Fruit fly (Drosophila melanogaster) whole organism, wandering third instar larva: ENCODE data around the gene beat-IIIc.

ENCODE experiments used
- CG32264 ChIP-seq: fragments of 200-800 bp; sonication (Bioruptor generic); optimal IDR thresholded peaks from 2 replicates; lab custom pipeline; 2016; ENCODE audit warnings: missing biosample characterization, missing genetic modification characterization
- CG9705 ChIP-seq: fragments of 200-800 bp; sonication (Bioruptor generic); optimal IDR thresholded peaks from 2 replicates; lab custom pipeline; 2018; ENCODE audit warnings: missing biosample characterization, mild to moderate bottlenecking, missing genetic modification characterization
- Dfd ChIP-seq: fragments of >200 bp; optimal IDR thresholded peaks from 2 replicates; lab custom pipeline; 2017; ENCODE audit warnings: missing biosample characterization, missing genetic modification characterization
- GATAd ChIP-seq: sonication (Bioruptor generic); optimal IDR thresholded peaks from 2 replicates; lab custom pipeline; 2016; ENCODE audit warnings: missing biosample characterization, missing genetic modification characterization
- HLH106 ChIP-seq: fragments of 200-800 bp; optimal IDR thresholded peaks from 3 replicates; lab custom pipeline; 2019; ENCODE audit warnings: missing biosample characterization, mild to moderate bottlenecking, missing genetic modification characterization, moderate library complexity
- Hnf4 ChIP-seq: fragments of 200-800 bp; sonication (Bioruptor generic); optimal IDR thresholded peaks from 2 replicates; lab custom pipeline; 2016; ENCODE audit warnings: missing biosample characterization, mild to moderate bottlenecking, missing genetic modification characterization
- Hr83 ChIP-seq: fragments of 200-300 bp; sonication (Bioruptor generic); optimal IDR thresholded peaks from 2 replicates; lab custom pipeline; 2016; ENCODE audit warnings: missing biosample characterization, mild to moderate bottlenecking, missing genetic modification characterization, moderate library complexity; ENCODE audit not compliant: poor library complexity, severe bottlenecking
- Jra ChIP-seq: sonication (Bioruptor generic); optimal IDR thresholded peaks from 2 replicates; lab custom pipeline; 2016; ENCODE audit warnings: missing biosample characterization, missing genetic modification characterization
- Mio ChIP-seq: sonication (Bioruptor generic); optimal IDR thresholded peaks from 2 replicates; lab custom pipeline; 2016; ENCODE audit warnings: missing biosample characterization, missing genetic modification characterization
- N ChIP-seq: fragments of >200 bp; optimal IDR thresholded peaks from 2 replicates; lab custom pipeline; 2018; ENCODE audit warnings: missing biosample characterization, missing external identifiers, missing genetic modification characterization
- Rel ChIP-seq, 2 experiments: fragments of 200-800 bp; sonication (Bioruptor generic) in 1 of 2; optimal IDR thresholded peaks; 2 replicates in 1 of 2; 3 replicates in 1 of 2; lab custom pipeline; 2016 to 2019; ENCODE audit warnings: mild to moderate bottlenecking in 2 of 2, missing biosample characterization in 2 of 2, missing genetic modification characterization in 2 of 2, moderate library complexity in 1 of 2
- Sp1 ChIP-seq: fragments of 200-800 bp; sonication (Bioruptor generic); optimal IDR thresholded peaks from 3 replicates; lab custom pipeline; 2019; ENCODE audit warnings: missing biosample characterization, mild to moderate bottlenecking, missing genetic modification characterization, moderate library complexity
- Vsx2 ChIP-seq: fragments of 200-300, 225-300 bp; sonication (Bioruptor generic); optimal IDR thresholded peaks from 2 replicates; lab custom pipeline; 2018; ENCODE audit warnings: missing biosample characterization, missing genetic modification characterization; ENCODE audit not compliant: partially characterized antibody
- br ChIP-seq: fragments of 200-800 bp; sonication (Bioruptor generic); optimal IDR thresholded peaks from 2 replicates; lab custom pipeline; 2016; ENCODE audit warnings: missing biosample characterization, missing genetic modification characterization
- dl ChIP-seq, 2 experiments: fragments of 175-275, 200-275 bp in 1 of 2; fragments of 200-275 bp in 1 of 2; sonication (Bioruptor generic); optimal IDR thresholded peaks; lab custom pipeline; 2018; ENCODE audit warnings: mild to moderate bottlenecking in 2 of 2, missing biosample characterization in 2 of 2, missing genetic modification characterization in 2 of 2, moderate library complexity in 2 of 2; ENCODE audit not compliant: partially characterized antibody in 2 of 2, insufficient read depth in 1 of 2
- dsf ChIP-seq: sonication (Bioruptor generic); optimal IDR thresholded peaks from 2 replicates; lab custom pipeline; 2016; ENCODE audit warnings: missing biosample characterization, missing genetic modification characterization, borderline replicate concordance
- ey ChIP-seq: fragments of 200-800 bp; sonication (Bioruptor generic); optimal IDR thresholded peaks from 2 replicates; lab custom pipeline; 2016; ENCODE audit warnings: missing biosample characterization, missing genetic modification characterization
- foxo ChIP-seq, 2 experiments: fragments of 200-800 bp; sonication (Bioruptor generic); optimal IDR thresholded peaks; 2 replicates in 1 of 2; 3 replicates in 1 of 2; lab custom pipeline; 2016 to 2017; ENCODE audit warnings: missing biosample characterization in 2 of 2, missing genetic modification characterization in 2 of 2
- fru ChIP-seq: fragments of 200-800 bp; sonication (Bioruptor generic); optimal IDR thresholded peaks from 3 replicates; lab custom pipeline; 2016; ENCODE audit warnings: missing biosample characterization, mild to moderate bottlenecking, missing genetic modification characterization
- jim ChIP-seq: fragments of 175-275, 200-325 bp; sonication (Bioruptor generic); optimal IDR thresholded peaks from 2 replicates; lab custom pipeline; 2016; ENCODE audit warnings: missing biosample characterization, mild to moderate bottlenecking, missing genetic modification characterization
- lola ChIP-seq: fragments of >200 bp; optimal IDR thresholded peaks from 2 replicates; lab custom pipeline; 2017; ENCODE audit warnings: missing biosample characterization, missing genetic modification characterization
- pan ChIP-seq: fragments of >200 bp; optimal IDR thresholded peaks from 2 replicates; lab custom pipeline; 2017
- psq ChIP-seq: fragments of 200-800 bp; sonication (Bioruptor generic); optimal IDR thresholded peaks from 3 replicates; lab custom pipeline; 2017; ENCODE audit warnings: missing biosample characterization, mild to moderate bottlenecking, missing genetic modification characterization, moderate library complexity
- rgr ChIP-seq: fragments of 200-800 bp; sonication (Bioruptor generic); optimal IDR thresholded peaks from 3 replicates; lab custom pipeline; 2016; ENCODE audit warnings: missing biosample characterization, mild to moderate bottlenecking, missing genetic modification characterization
- sage ChIP-seq: fragments of 200-800 bp; sonication (Bioruptor generic); optimal IDR thresholded peaks from 2 replicates; lab custom pipeline; 2016; ENCODE audit warnings: missing biosample characterization, mild to moderate bottlenecking, missing genetic modification characterization
- sv ChIP-seq: fragments of 200-800 bp; sonication (Bioruptor generic); optimal IDR thresholded peaks from 3 replicates; lab custom pipeline; 2016; ENCODE audit warnings: missing biosample characterization, missing genetic modification characterization
- tai ChIP-seq: sonication (Bioruptor generic); optimal IDR thresholded peaks from 2 replicates; lab custom pipeline; 2016; ENCODE audit warnings: missing biosample characterization, missing genetic modification characterization
- usp ChIP-seq: fragments of >200 bp; optimal IDR thresholded peaks from 2 replicates; lab custom pipeline; 2017; ENCODE audit warnings: missing biosample characterization, missing genetic modification characterization

Gene beat-IIIc

DNA sequence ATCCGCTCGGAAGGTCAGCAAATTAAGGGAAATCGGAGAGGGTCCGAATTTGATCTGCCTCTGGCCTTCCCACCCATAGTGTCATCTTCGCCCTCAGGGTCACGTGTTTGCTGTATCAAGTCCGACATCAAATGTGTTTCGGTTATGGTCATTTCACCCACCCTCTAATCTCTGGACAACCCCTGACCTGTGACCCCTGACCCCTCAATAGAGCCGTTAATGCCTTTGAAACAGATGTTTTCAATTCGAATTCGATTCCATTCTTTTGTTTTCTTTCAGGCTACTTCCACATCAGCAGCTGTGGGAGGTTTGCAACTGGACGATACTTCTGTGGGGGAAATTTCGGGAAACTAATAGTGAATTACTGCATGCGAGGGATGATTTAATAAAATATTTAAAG, 39.1 kb downstream of the beat-IIIc start:
- TF ChIP-seq foxo (GFP tag; optimal IDR thresholded peaks at IDR 0.05; lab: Kevin White, UChicago) (no peak), Mio (GFP tag; lab: Kevin White, UChicago) (no peak), tai (GFP tag; lab: Kevin White, UChicago) (no peak), psq (no peak), usp (GFP tag; lab: Kevin White, UChicago) (no peak), Hnf4 (no peak), sage (no peak), rgr (GFP tag; lab: Kevin White, UChicago) (no peak), N (GFP tag; lab: Kevin White, UChicago) (no peak), Rel (GFP tag; optimal IDR thresholded peaks at IDR 0.05; lab: Kevin White, UChicago) (no peak), Rel (tag; optimal IDR thresholded peaks at IDR 0.05; lab: Kevin White, UChicago) (no peak), Dfd (GFP tag; lab: Kevin White, UChicago) (no peak), dl (GFP tag; optimal IDR thresholded peaks at IDR 0.05; lab: Kevin White, UChicago; ENCODE audit: insufficient read depth in 1 of 2, partially characterized antibody in 2 of 2) (no peak), GATAd (GFP tag; lab: Kevin White, UChicago) (no peak), ey (GFP tag; lab: Kevin White, UChicago) (no peak)

DNA sequence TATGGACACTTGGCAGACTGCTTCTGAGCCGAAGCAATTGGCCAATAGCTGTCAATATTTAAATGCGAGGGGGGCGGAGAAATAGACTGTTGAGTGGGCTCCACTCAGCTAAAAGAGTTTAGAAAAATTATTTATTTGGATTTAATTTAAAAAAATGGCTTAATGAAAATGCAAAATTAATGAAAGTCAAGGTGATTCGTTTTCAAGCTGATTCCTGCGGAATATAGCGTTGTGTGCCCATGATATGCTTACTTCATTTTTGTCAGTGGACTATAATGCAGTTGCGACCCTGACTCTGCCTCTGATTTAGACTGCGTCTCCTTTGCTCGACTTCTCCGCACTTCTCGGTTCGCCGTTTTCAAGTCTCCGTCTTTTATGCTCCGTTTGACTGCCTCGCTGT, 43.7 kb downstream of the beat-IIIc start:
- no peak for TF ChIP-seq jim
- no peak for TF ChIP-seq Jra (GFP tag; lab: Kevin White, UChicago)
- TF ChIP-seq CG32264 (GFP tag; lab: Kevin White, UChicago): no peak
- TF ChIP-seq, all 38 proteins: peak for 0

DNA sequence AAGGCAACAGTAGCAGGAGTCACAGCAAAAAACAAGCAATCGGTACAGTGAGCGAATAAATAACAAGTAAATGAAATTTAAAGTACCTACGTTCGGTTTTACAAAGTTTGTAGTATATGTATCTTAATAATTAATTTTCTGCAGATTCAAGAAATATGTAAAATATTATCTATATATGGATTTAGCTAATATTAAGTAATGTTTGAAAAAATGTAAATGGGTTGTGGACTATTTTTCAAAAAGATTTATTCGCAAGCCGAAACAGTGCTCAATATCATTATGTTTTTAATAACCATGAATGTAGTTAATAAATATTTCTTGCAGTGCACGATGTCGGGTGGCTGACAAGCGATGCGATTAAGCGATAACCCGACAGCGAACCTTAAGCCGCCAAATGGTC, 53.5 kb downstream of the beat-IIIc start:
- TF ChIP-seq br (no peak), fru (GFP tag; lab: Kevin White, UChicago) (peak; percentile 15), foxo (GFP tag; optimal IDR thresholded peaks at IDR 0.05; lab: Kevin White, UChicago) (peak in 1 of 2 experiments; percentile 29), HLH106 (tag; lab: Kevin White, UChicago) (peak; percentile 26), psq (peak; percentile 9), Sp1 (peak; percentile 8), rgr (GFP tag; lab: Kevin White, UChicago) (no peak)

DNA sequence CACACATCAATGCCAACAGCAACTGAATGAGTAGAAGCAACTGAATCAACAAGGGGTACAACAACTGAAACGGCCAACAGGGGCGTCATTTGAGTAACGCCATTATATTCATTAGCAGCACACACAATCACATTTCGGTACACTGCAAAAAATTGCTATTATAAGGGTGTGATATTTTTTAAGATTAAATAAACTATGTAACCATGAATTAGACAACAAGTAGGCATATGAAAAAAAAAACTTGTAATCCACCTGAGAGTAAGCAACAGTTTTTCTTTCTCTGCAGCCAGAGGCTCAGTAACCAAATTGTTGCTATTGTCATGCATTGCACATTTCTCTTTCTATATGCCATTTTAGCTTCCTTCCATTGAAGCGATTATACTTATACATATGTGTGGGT, 56.7 kb downstream of the beat-IIIc start:
- TF ChIP-seq foxo (GFP tag; optimal IDR thresholded peaks at IDR 0.05; lab: Kevin White, UChicago) (peak in 1 of 2 experiments; percentile 16), GATAd (GFP tag; lab: Kevin White, UChicago) (no peak), Hnf4 (peak; percentile 9), sv (peak; percentile 27)

DNA sequence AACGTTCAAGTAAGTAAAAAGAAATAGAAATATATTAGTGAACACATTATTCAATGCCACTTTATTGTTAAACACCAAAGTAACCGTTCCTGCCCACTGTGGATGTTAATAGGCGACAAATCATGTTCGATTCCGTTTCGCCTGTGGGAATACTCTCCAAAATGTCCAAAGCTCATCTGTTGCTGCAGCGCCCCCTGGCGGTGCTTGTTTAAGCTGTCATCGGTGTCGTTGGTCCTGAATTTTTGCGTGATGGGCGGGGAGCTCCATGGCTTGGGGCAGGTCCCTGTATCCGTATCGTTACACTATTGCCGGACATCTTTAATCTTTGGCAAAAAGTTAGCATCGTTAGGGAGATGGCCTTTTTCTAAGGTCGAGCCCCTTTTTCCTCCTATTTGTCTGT, 58.8 kb downstream of the beat-IIIc start:
- no peak for TF ChIP-seq tai (GFP tag; lab: Kevin White, UChicago)
- no peak for TF ChIP-seq CG9705 (GFP tag; lab: Kevin White, UChicago)
- TF ChIP-seq Mio (GFP tag; lab: Kevin White, UChicago): no peak
- no peak for TF ChIP-seq Hr83 (GFP tag; lab: Kevin White, UChicago)
- TF ChIP-seq lola (GFP tag; lab: Kevin White, UChicago): no peak
- no peak for TF ChIP-seq usp (GFP tag; lab: Kevin White, UChicago)
- TF ChIP-seq pan (lab: Kevin White, UChicago): no peak
- no peak for TF ChIP-seq HLH106 (tag; lab: Kevin White, UChicago)
- TF ChIP-seq Sp1: no peak
- TF ChIP-seq Hnf4: no peak
- TF ChIP-seq br: no peak
- no peak for TF ChIP-seq Jra (GFP tag; lab: Kevin White, UChicago)
- no peak for TF ChIP-seq Vsx2 (GFP tag; lab: Kevin White, UChicago)
- no peak for TF ChIP-seq dsf (GFP tag; lab: Kevin White, UChicago)
- TF ChIP-seq sage: no peak
- TF ChIP-seq, all 38 proteins: peak for 0

DNA sequence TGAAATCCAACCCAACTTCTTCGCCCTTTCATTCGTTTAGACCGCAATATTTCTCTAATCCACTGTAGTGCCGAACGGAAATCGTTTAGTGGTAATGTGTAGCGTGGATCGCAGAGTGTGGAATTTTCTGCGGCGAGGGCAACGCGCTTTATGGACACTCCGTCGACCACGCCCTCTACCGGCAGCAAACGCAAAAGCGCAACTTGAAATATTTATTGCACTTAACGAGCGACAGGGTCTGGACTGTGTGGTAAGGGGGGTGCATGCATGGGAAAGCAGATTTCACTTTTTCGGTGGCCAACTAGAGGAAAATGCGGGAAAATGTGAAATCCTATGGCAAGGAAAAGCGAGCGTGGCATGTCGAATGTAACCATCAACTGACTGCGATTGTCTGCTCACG, 65.3 kb downstream of the beat-IIIc start:
- TF ChIP-seq Jra (GFP tag; lab: Kevin White, UChicago): no peak
